Worm (Caenorhabditis elegans) whole organism, early embryonic: ENCODE data around the gene B0554.7.

Source experiments
- B0310.2 ChIP-seq: sonication (generic microtip); optimal IDR thresholded peaks from 2 replicates; lab custom pipeline; 2016; ENCODE audit warnings: mild to moderate bottlenecking, missing genetic modification characterization, missing compliant biosample characterization
- F13C5.2 ChIP-seq: sonication (generic microtip); optimal IDR thresholded peaks from 2 replicates; lab custom pipeline; 2017; ENCODE audit warnings: mild to moderate bottlenecking, missing genetic modification characterization, inconsistent platforms, missing compliant biosample characterization
- aly-1 ChIP-seq: sonication (generic microtip); optimal IDR thresholded peaks from 2 replicates; lab custom pipeline; 2016; ENCODE audit warnings: missing genetic modification characterization, missing compliant biosample characterization
- ama-1 ChIP-seq: fragments of 150-350 bp; optimal IDR thresholded peaks from 2 replicates; lab custom pipeline; 2014
- ceh-13 ChIP-seq: fragments of 200-800 bp; sonication (Bioruptor generic); optimal IDR thresholded peaks from 2 replicates; lab custom pipeline; 2018; ENCODE audit warnings: mild to moderate bottlenecking, missing genetic modification characterization, missing compliant biosample characterization
- ceh-36 ChIP-seq: sonication (generic microtip); optimal IDR thresholded peaks from 2 replicates; lab custom pipeline; 2016; ENCODE audit warnings: missing genetic modification characterization, inconsistent platforms, missing compliant biosample characterization
- ets-7 ChIP-seq: sonication (generic microtip); optimal IDR thresholded peaks from 2 replicates; lab custom pipeline; 2016; ENCODE audit warnings: missing genotype, missing genetic modification characterization, missing compliant biosample characterization
- flt-1 ChIP-seq: fragments of 200-800 bp; sonication (Bioruptor generic); IDR thresholded peaks from 2 replicates; pipeline ENCODE4 v1.3.6; 2022; ENCODE audit warnings: missing genetic modification characterization, missing compliant biosample characterization
- hmbx-1 ChIP-seq: sonication (generic microtip); optimal IDR thresholded peaks from 2 replicates; lab custom pipeline; 2016; ENCODE audit warnings: mild to moderate bottlenecking, missing genetic modification characterization, missing compliant biosample characterization
- hmg-4 ChIP-seq: fragments of 200-800 bp; sonication (Bioruptor generic); optimal IDR thresholded peaks from 2 replicates; lab custom pipeline; 2018; ENCODE audit warnings: mild to moderate bottlenecking, missing genetic modification characterization, missing compliant biosample characterization
- hnd-1 ChIP-seq: sonication (generic microtip); optimal IDR thresholded peaks from 2 replicates; lab custom pipeline; 2016; ENCODE audit warnings: missing genetic modification characterization, missing compliant biosample characterization
- pes-1 ChIP-seq: fragments of 200-800 bp; sonication (Bioruptor generic); IDR thresholded peaks from 2 replicates; pipeline ENCODE4 v1.3.6; 2022; ENCODE audit warnings: missing genetic modification reagents, missing genetic modification characterization, missing compliant biosample characterization
- scrt-1 ChIP-seq: fragments of 200-800 bp; sonication (Bioruptor generic); IDR thresholded peaks from 2 replicates; pipeline ENCODE4 v1.3.6; 2022; ENCODE audit warnings: missing genetic modification characterization, missing compliant biosample characterization
- sea-1 ChIP-seq: fragments of 200-800 bp; sonication (Bioruptor generic); conservative IDR thresholded peaks from 2 replicates; pipeline ENCODE4 v1.3.6; 2022; ENCODE audit warnings: missing genetic modification characterization, missing compliant biosample characterization
- tbx-11 ChIP-seq: fragments of 200-800 bp; sonication (Bioruptor generic); IDR thresholded peaks from 2 replicates; pipeline ENCODE4 v1.3.6; 2022; ENCODE audit warnings: missing genetic modification characterization, missing compliant biosample characterization
- tbx-37 ChIP-seq: fragments of 200-800 bp; sonication (Bioruptor generic); conservative IDR thresholded peaks from 2 replicates; pipeline ENCODE4 v1.3.6; 2022; ENCODE audit warnings: missing genetic modification reagents, missing genetic modification characterization, missing compliant biosample characterization
- tra-4 ChIP-seq: sonication (generic microtip); optimal IDR thresholded peaks from 2 replicates; lab custom pipeline; 2017; ENCODE audit warnings: missing genetic modification characterization, missing compliant biosample characterization

Gene B0554.7

DNA sequence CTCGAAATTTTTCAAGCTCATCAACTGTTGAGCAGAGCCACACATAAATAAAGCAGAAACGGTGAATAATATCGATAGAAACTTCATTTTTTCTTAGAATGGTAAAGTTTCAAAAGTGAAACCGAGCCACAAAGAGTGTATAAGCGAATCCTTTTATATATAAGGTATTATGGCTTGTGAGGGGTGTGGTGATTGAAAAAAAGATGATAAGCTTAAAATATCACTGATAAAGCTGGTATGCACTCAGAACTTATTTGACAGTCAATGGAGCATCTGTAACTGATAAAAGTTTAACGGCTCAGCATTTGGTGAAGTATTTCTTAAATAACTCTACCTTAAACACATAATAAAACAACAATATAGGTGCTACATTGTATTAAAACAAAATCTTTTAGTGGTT lies 26.2 kb downstream of the B0554.7 start, which contains the start of gene dod-19:
Gene dod-19, minus strand, starts transcription at position 130 of the 400 bp plus-strand sequence.
- no peak for TF ChIP-seq B0310.2 (tag; lab: Kevin White, UChicago)
- no peak for TF ChIP-seq ceh-13 (GFP tag; lab: Kevin White, UChicago)
- TF ChIP-seq aly-1 (tag; lab: Kevin White, UChicago), result no peak
- TF ChIP-seq sea-1 (GFP tag; lab: Robert Waterston, UW), result no peak
- no peak for TF ChIP-seq F13C5.2 (tag; lab: Kevin White, UChicago)
- TF ChIP-seq tbx-11 (GFP tag; lab: Robert Waterston, UW), result no peak
- no peak for TF ChIP-seq hmbx-1 (tag; lab: Kevin White, UChicago)
- no peak for TF ChIP-seq tbx-37

ce11 chrV:412820-413219 lies 28.0 kb downstream of the B0554.7 start:
- no peak for TF ChIP-seq F13C5.2 (tag; lab: Kevin White, UChicago)
- no peak for TF ChIP-seq sea-1 (GFP tag; lab: Robert Waterston, UW)
- TF ChIP-seq hnd-1 (tag; lab: Kevin White, UChicago), result no peak

DNA sequence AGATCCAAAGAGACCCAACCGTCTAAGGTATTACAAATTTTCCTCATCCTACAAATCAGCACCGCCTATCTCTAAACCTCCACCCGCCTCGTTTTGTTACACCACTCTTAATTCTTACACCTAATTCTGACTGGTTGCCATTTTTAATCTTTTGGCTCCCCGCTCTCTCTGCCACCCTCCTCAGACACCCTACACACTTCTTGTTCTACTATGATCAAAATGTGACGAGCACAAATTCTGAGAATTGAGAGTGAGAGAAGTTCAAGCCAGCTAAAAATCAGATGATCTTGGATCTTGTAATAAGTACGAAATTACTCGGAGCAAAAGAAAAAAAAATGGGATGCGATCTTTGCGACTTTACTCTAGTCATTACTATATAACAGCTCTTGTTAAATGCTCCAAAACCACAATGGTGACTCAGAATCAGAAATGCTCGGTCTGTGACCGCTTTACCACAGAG lies 36.6 kb downstream of the B0554.7 start, which contains the start of gene nhr-252:
Gene nhr-252, plus strand, starts transcription at position 410 of the 460 bp plus-strand sequence.
- TF ChIP-seq hmbx-1 (tag; lab: Kevin White, UChicago), result no peak
- no peak for TF ChIP-seq pes-1 (GFP tag; lab: Robert Waterston, UW)
- no peak for TF ChIP-seq flt-1 (GFP tag; lab: Robert Waterston, UW)
- no peak for TF ChIP-seq tbx-11 (GFP tag; lab: Robert Waterston, UW)
- no peak for TF ChIP-seq tra-4 (tag; lab: Kevin White, UChicago)
- TF ChIP-seq tbx-37, result no peak
- no peak for TF ChIP-seq aly-1 (tag; lab: Kevin White, UChicago)
- no peak for TF ChIP-seq F13C5.2 (tag; lab: Kevin White, UChicago)
- no peak for TF ChIP-seq hnd-1 (tag; lab: Kevin White, UChicago)
- TF ChIP-seq B0310.2 (tag; lab: Kevin White, UChicago), result no peak
- TF ChIP-seq ama-1 (lab: Kevin White, UChicago), result no peak
- TF ChIP-seq ceh-36 (tag; lab: Kevin White, UChicago), result no peak
- TF ChIP-seq hmg-4 (GFP tag; lab: Kevin White, UChicago), result no peak

DNA sequence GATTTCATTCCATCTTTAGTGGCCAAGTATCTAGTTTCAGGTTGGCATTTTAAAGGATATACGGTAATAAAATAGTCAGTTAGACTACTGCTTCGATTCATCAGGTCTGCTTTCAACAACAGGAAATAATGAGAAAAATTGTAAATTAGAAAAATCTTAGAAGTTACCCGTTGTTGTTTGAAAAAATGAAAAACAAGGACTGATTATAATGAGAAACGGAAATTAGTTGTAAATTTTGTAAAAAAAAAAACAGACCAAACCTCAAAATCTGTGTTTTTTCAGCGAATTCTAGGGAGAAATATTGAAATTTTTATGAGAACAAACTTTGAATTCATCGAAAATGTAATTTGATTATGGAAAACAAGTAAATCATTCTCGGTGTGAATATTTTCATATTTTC lies 37.8 kb downstream of the B0554.7 start, which contains the start of gene srh-62:
Gene srh-62, minus strand, starts transcription at position 101 of the 400 bp plus-strand sequence.
- TF ChIP-seq ceh-13 (GFP tag; lab: Kevin White, UChicago) (no peak), tbx-37 (no peak), tra-4 (tag; lab: Kevin White, UChicago) (no peak), aly-1 (tag; lab: Kevin White, UChicago) (no peak), tbx-11 (GFP tag; lab: Robert Waterston, UW) (no peak), hnd-1 (tag; lab: Kevin White, UChicago) (no peak)

DNA sequence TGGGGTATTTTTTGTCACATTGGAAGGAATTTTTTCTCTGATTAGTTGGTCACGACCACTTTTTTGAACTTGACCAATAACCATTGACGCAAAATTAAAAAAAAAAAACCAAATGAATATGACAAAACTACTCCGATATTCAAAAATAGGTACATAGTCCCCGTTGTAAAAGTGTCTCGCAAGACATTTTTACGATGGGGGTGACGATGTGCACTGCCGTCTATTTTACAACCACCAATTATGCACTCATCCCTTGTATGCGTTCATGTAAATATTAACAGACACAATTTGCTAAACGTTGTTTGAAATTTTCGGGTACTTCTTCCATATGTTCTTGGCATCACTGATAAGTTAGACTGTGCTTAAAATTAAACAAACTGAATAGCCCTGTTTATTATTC lies 41.1 kb downstream of the B0554.7 start, which contains the start of gene scl-27:
Gene scl-27, plus strand, starts transcription at position 301 of the 400 bp plus-strand sequence.
- TF ChIP-seq tra-4 (tag; lab: Kevin White, UChicago) (no peak), ets-7 (no peak), aly-1 (tag; lab: Kevin White, UChicago) (no peak), scrt-1 (GFP tag; lab: Robert Waterston, UW) (no peak), ceh-36 (tag; lab: Kevin White, UChicago) (no peak), sea-1 (GFP tag; lab: Robert Waterston, UW) (no peak), ama-1 (lab: Kevin White, UChicago) (no peak), hmbx-1 (tag; lab: Kevin White, UChicago) (no peak), pes-1 (GFP tag; lab: Robert Waterston, UW) (no peak), tbx-37 (no peak), B0310.2 (tag; lab: Kevin White, UChicago) (no peak), hnd-1 (tag; lab: Kevin White, UChicago) (no peak), F13C5.2 (tag; lab: Kevin White, UChicago) (no peak), hmg-4 (GFP tag; lab: Kevin White, UChicago) (no peak), tbx-11 (GFP tag; lab: Robert Waterston, UW) (no peak), ceh-13 (GFP tag; lab: Kevin White, UChicago) (no peak), flt-1 (GFP tag; lab: Robert Waterston, UW) (no peak)

ce11 chrV:396309-396708 lies 44.5 kb downstream of the B0554.7 start, which contains the start of gene nhr-253:
Gene nhr-253, plus strand, starts transcription at chrV:396593.
- no peak for TF ChIP-seq B0310.2 (tag; lab: Kevin White, UChicago)
- no peak for TF ChIP-seq tra-4 (tag; lab: Kevin White, UChicago)
- no peak for TF ChIP-seq hmbx-1 (tag; lab: Kevin White, UChicago)
- no peak for TF ChIP-seq ceh-13 (GFP tag; lab: Kevin White, UChicago)
- TF ChIP-seq pes-1 (GFP tag; lab: Robert Waterston, UW), result no peak
- no peak for TF ChIP-seq sea-1 (GFP tag; lab: Robert Waterston, UW)
- no peak for TF ChIP-seq aly-1 (tag; lab: Kevin White, UChicago)
- no peak for TF ChIP-seq hnd-1 (tag; lab: Kevin White, UChicago)
- TF ChIP-seq hmg-4 (GFP tag; lab: Kevin White, UChicago), result no peak
- TF ChIP-seq scrt-1 (GFP tag; lab: Robert Waterston, UW), result no peak
- no peak for TF ChIP-seq tbx-11 (GFP tag; lab: Robert Waterston, UW)
- TF ChIP-seq F13C5.2 (tag; lab: Kevin White, UChicago), result no peak

DNA sequence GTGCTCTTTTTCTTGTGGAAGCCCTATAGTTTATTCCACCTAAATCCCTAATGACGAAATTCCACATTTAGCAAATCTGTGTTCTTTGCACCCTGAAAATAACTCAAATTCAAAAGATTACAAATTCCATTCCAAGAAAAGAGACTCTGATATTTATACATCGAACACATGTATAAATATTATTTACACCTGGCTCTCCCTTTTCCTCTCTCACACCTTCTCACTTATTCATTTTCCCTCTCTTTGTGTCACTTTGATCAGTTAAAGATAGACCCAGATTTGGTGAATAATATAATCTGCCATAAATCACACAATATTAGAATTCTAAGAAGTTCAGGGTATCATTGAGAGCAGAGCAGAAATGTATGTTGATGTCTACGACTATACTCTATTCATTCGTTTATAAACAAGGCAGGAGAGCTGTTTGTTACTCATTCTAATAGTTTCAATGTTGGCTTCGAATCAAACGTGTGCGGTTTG lies 48.6 kb downstream of the B0554.7 start, which contains the start of gene nhr-254:
Gene nhr-254, plus strand, starts transcription at position 430 of the 480 bp plus-strand sequence.
- no peak for TF ChIP-seq tra-4 (tag; lab: Kevin White, UChicago)
- no peak for TF ChIP-seq ceh-13 (GFP tag; lab: Kevin White, UChicago)
- no peak for TF ChIP-seq hnd-1 (tag; lab: Kevin White, UChicago)
- no peak for TF ChIP-seq flt-1 (GFP tag; lab: Robert Waterston, UW)
- TF ChIP-seq sea-1 (GFP tag; lab: Robert Waterston, UW), result no peak
